Fruit fly (Drosophila melanogaster): ENCODE results near the gene CG44325.

The CG44325 gene

DNA sequence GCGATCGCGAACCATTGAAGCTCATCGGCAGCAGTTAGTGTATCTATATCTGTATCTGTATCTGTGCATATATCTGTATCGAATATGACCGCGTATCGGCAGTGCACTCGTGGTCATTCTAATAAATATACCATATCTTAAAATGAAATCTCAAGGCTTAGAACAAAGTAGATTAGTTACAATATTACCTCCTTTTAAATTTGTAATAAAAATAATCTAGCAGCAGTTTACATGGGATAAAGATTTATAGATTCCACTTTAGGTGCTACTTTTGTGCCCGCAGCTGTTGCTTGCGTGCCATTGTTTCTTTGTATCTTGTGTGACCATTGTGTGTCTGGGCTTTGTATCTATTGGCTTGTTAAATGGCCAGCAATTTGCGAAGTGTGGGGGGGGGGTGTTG is 18.2 kb downstream of the CG44325 start (continued):
- TF ChIP-seq ERR (GFP tag; optimal IDR thresholded peaks at IDR 0.05) (no peak), Hmr (GFP tag; optimal IDR thresholded peaks at IDR 0.05) (peak; percentile 74), CG10543 (GFP tag; optimal IDR thresholded peaks at IDR 0.05) (no peak), CG4328 (GFP tag; optimal IDR thresholded peaks at IDR 0.05) (no peak), jigr1 (GFP tag; IDR thresholded peaks at IDR 0.05) (no peak), CG5180 (GFP tag; optimal IDR thresholded peaks at IDR 0.05) (peak; percentile 43), cas (GFP tag; IDR thresholded peaks at IDR 0.05) (no peak), sens (GFP tag) (peak; percentile 94), tll (GFP tag; optimal IDR thresholded peaks at IDR 0.05) (no peak), wdn (GFP tag; IDR thresholded peaks at IDR 0.05) (peak; percentile 46; the same call in 1 of the 2 replicates), ro (GFP tag; IDR thresholded peaks at IDR 0.05) (no peak), CG17359 (tag; optimal IDR thresholded peaks at IDR 0.05) (peak; percentile 87), YL-1 (GFP tag; optimal IDR thresholded peaks at IDR 0.05) (no peak), Atf3 (GFP tag; optimal IDR thresholded peaks at IDR 0.05) (peak; percentile 8), CG3407 (GFP tag; optimal IDR thresholded peaks at IDR 0.05) (peak; percentile 57), CG17912 (GFP tag; optimal IDR thresholded peaks at IDR 0.05) (no peak), fd102C (GFP tag; optimal IDR thresholded peaks at IDR 0.05) (no peak), CG15011 (GFP tag; optimal IDR thresholded peaks at IDR 0.05) (no peak), Ssrp (tag; optimal IDR thresholded peaks at IDR 0.05) (peak; percentile 66), CG1233 (GFP tag; optimal IDR thresholded peaks at IDR 0.05) (no peak), salm (tag; optimal IDR thresholded peaks at IDR 0.05) (peak; percentile 78), kay (GFP tag; optimal IDR thresholded peaks at IDR 0.05) (no peak), BEAF-32 (GFP tag; optimal IDR thresholded peaks at IDR 0.05) (no peak), CG2202 (tag; optimal IDR thresholded peaks at IDR 0.05) (peak; percentile 19), slp2 (GFP tag; optimal IDR thresholded peaks at IDR 0.05) (no peak), CG14667 (GFP tag; IDR thresholded peaks at IDR 0.05) (peak; percentile 59), CG12391 (tag; optimal IDR thresholded peaks at IDR 0.05) (peak; percentile 84), CG2889 (GFP tag; IDR thresholded peaks at IDR 0.05) (peak; percentile 73; the same call in 2 of the 3 replicates), Drgx (GFP tag; IDR thresholded peaks at IDR 0.05) (peak; percentile 87), CG7928 (GFP tag; optimal IDR thresholded peaks at IDR 0.05) (no peak), sna (GFP tag; IDR thresholded peaks at IDR 0.05; ENCODE audit: partially characterized antibody) (no peak), org-1 (GFP tag; optimal IDR thresholded peaks at IDR 0.05) (peak; percentile 60), CG18599 (GFP tag; optimal IDR thresholded peaks at IDR 0.05) (peak; percentile 79), onecut (GFP tag; IDR thresholded peaks at IDR 0.05) (peak; percentile 51), Ptx1 (GFP tag; IDR thresholded peaks at IDR 0.05) (peak; percentile 63), disco-r (GFP tag; optimal IDR thresholded peaks at IDR 0.05) (no peak), CG2678 (tag; optimal IDR thresholded peaks at IDR 0.05) (peak; percentile 87), CG6683 (GFP tag; optimal IDR thresholded peaks at IDR 0.05) (no peak), CG11456 (GFP tag; IDR thresholded peaks at IDR 0.05) (no peak), cato (GFP tag; optimal IDR thresholded peaks at IDR 0.05; ENCODE audit: borderline replicate concordance) (no peak), CG13775 (GFP tag; optimal IDR thresholded peaks at IDR 0.05) (no peak), CG14014 (GFP tag; IDR thresholded peaks at IDR 0.05) (peak; percentile 51; the same call in 1 of the 2 replicates), CG4424 (GFP tag; optimal IDR thresholded peaks at IDR 0.05) (peak; percentile 64), C15 (GFP tag; IDR thresholded peaks at IDR 0.05) (no peak), Aef1 (GFP tag; IDR thresholded peaks at IDR 0.05) (peak; percentile 69), eyg (GFP tag; optimal IDR thresholded peaks at IDR 0.05) (no peak), CG9797 (GFP tag; optimal IDR thresholded peaks at IDR 0.05) (no peak), GATAe (GFP tag; conservative IDR thresholded peaks at IDR 0.05) (no peak), sqz (GFP tag; optimal IDR thresholded peaks at IDR 0.05) (peak; percentile 29), CG31388 (GFP tag; optimal IDR thresholded peaks at IDR 0.05) (no peak), tio (GFP tag; optimal IDR thresholded peaks at IDR 0.05) (peak; percentile 36)

Measured in whole organism, embryonic.